Worm (Caenorhabditis elegans) whole organism, L4/young adult: ENCODE data around the gene rbf-1.

Source experiments
- W03F9.2 ChIP-seq: fragments of 150-350 bp; optimal IDR thresholded peaks from 2 replicates; lab custom pipeline; 2014; ENCODE audit warnings: missing biosample characterization, missing genetic modification characterization
- him-1 ChIP-seq: sonication (generic microtip); optimal IDR thresholded peaks from 2 replicates; lab custom pipeline; 2016; ENCODE audit warnings: missing genotype, missing genetic modification reagents, missing genetic modification characterization, missing compliant biosample characterization

DNA sequence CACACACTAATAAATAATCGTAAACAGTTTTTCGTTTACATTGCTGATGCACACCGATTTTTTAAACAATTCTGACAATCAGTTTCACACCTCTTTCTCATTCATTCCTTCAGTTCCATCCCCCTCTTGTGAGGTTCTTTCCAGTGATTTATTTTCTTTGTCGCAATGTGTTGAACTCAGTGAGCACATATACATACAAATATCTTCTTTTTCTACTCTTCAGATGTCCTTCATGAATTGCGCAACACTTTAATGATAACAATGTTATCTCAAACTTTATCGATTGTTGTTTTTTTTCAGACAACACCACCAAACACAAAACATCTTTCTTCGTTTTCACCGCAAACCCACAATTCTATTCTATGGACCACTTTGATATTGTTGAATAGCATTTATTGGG lies 70.4 kb downstream of the rbf-1 start, which contains the start of gene dig-1:
- TF ChIP-seq him-1 (tag; lab: Kevin White, UChicago) = no peak
- no peak for TF ChIP-seq W03F9.2 (tag; lab: Kevin White, UChicago)
